Fruit fly (Drosophila melanogaster): ENCODE data around the gene smo.

The smo gene

dm6 chr2L:277122-277671 is at the start of gene smo:
TSS of gene smo (plus strand) at chr2L:277582.
- TF ChIP-seq h (GFP tag; optimal IDR thresholded peaks at IDR 0.05) (no peak), pan (optimal IDR thresholded peaks at IDR 0.05) (no peak), Abd-B (GFP tag; optimal IDR thresholded peaks at IDR 0.05) (no peak), Jra (GFP tag; optimal IDR thresholded peaks at IDR 0.05) (peak; percentile 5), usp (GFP tag; optimal IDR thresholded peaks at IDR 0.05) (no peak), br (GFP tag; optimal IDR thresholded peaks at IDR 0.05) (no peak), dl (GFP tag; optimal IDR thresholded peaks at IDR 0.05; ENCODE audit: insufficient read depth in 1 of 2, partially characterized antibody in 2 of 2) (no peak), fru (GFP tag; optimal IDR thresholded peaks at IDR 0.05) (no peak), dsf (GFP tag; optimal IDR thresholded peaks at IDR 0.05; ENCODE audit: borderline replicate concordance) (no peak), rgr (GFP tag; optimal IDR thresholded peaks at IDR 0.05) (no peak), Hr83 (GFP tag; optimal IDR thresholded peaks at IDR 0.05; ENCODE audit: poor library complexity, severe bottlenecking) (peak; percentile 49), Mio (GFP tag; optimal IDR thresholded peaks at IDR 0.05) (no peak), Dif (GFP tag; optimal IDR thresholded peaks at IDR 0.05; ENCODE audit: partially characterized antibody) (no peak), jim (GFP tag; optimal IDR thresholded peaks at IDR 0.05) (no peak), Dfd (GFP tag; optimal IDR thresholded peaks at IDR 0.05) (no peak), tai (GFP tag; optimal IDR thresholded peaks at IDR 0.05) (no peak), CG9705 (GFP tag; optimal IDR thresholded peaks at IDR 0.05) (no peak), brk (GFP tag; optimal IDR thresholded peaks at IDR 0.05) (no peak), CrebA (GFP tag; optimal IDR thresholded peaks at IDR 0.05; ENCODE audit: borderline replicate concordance) (no peak), Hnf4 (GFP tag; optimal IDR thresholded peaks at IDR 0.05) (no peak), woc (GFP tag; optimal IDR thresholded peaks at IDR 0.05) (no peak), foxo (GFP tag; optimal IDR thresholded peaks at IDR 0.05) (no peak), sage (GFP tag; optimal IDR thresholded peaks at IDR 0.05) (no peak), N (GFP tag; optimal IDR thresholded peaks at IDR 0.05) (no peak), ey (GFP tag; optimal IDR thresholded peaks at IDR 0.05) (peak; percentile 25), Myc (optimal IDR thresholded peaks at IDR 0.05) (peak; percentile 46), OdsH (GFP tag; optimal IDR thresholded peaks at IDR 0.05) (no peak), CG32264 (GFP tag; optimal IDR thresholded peaks at IDR 0.05) (no peak), Rel (GFP tag; optimal IDR thresholded peaks at IDR 0.05) (no peak), Rel (tag; optimal IDR thresholded peaks at IDR 0.05) (peak; percentile 87), psq (GFP tag; optimal IDR thresholded peaks at IDR 0.05) (no peak), Sp1 (GFP tag; optimal IDR thresholded peaks at IDR 0.05) (no peak), sv (GFP tag; optimal IDR thresholded peaks at IDR 0.05) (no peak), HLH106 (tag; optimal IDR thresholded peaks at IDR 0.05) (peak; percentile 7), lola (GFP tag; optimal IDR thresholded peaks at IDR 0.05) (no peak), GATAd (GFP tag; optimal IDR thresholded peaks at IDR 0.05) (no peak), Hr78 (GFP tag; optimal IDR thresholded peaks at IDR 0.05) (no peak), Vsx2 (GFP tag; optimal IDR thresholded peaks at IDR 0.05; ENCODE audit: partially characterized antibody) (no peak), dmrt93B (GFP tag; optimal IDR thresholded peaks at IDR 0.05) (no peak)

dm6 chr2L:228246-228645 is 49.1 kb upstream of the smo start:
- TF ChIP-seq dl (GFP tag; optimal IDR thresholded peaks at IDR 0.05; ENCODE audit: insufficient read depth in 1 of 2, partially characterized antibody in 2 of 2) (no peak), Rel (GFP tag; optimal IDR thresholded peaks at IDR 0.05) (no peak), Rel (tag; optimal IDR thresholded peaks at IDR 0.05) (peak; percentile 76)

- no peak for TF ChIP-seq OdsH (GFP tag; optimal IDR thresholded peaks at IDR 0.05)
- TF ChIP-seq Hr83 (GFP tag; optimal IDR thresholded peaks at IDR 0.05; ENCODE audit: poor library complexity, severe bottlenecking) = no peak
- no peak for TF ChIP-seq psq (GFP tag; optimal IDR thresholded peaks at IDR 0.05)
These were observed 45.2 kb upstream of the smo start, which contains the start of gene CG13693 for dm6 chr2L:232187-232586. TSS of gene CG13693 (plus strand) at chr2L:232487.
